Worm (Caenorhabditis elegans) whole organism, early embryonic: ENCODE measurements around the gene msp-50.

Experiments used
- ceh-36 ChIP-seq: sonication (generic microtip); optimal IDR thresholded peaks from 2 replicates; lab custom pipeline; 2016; ENCODE audit warnings: missing genetic modification characterization, inconsistent platforms, missing compliant biosample characterization
- hmg-4 ChIP-seq: fragments of 200-800 bp; sonication (Bioruptor generic); optimal IDR thresholded peaks from 2 replicates; lab custom pipeline; 2018; ENCODE audit warnings: mild to moderate bottlenecking, missing genetic modification characterization, missing compliant biosample characterization
- tbx-11 ChIP-seq: fragments of 200-800 bp; sonication (Bioruptor generic); IDR thresholded peaks from 2 replicates; pipeline ENCODE4 v1.3.6; 2022; ENCODE audit warnings: missing genetic modification characterization, missing compliant biosample characterization
- tbx-37 ChIP-seq: fragments of 200-800 bp; sonication (Bioruptor generic); conservative IDR thresholded peaks from 2 replicates; pipeline ENCODE4 v1.3.6; 2022; ENCODE audit warnings: missing genetic modification reagents, missing genetic modification characterization, missing compliant biosample characterization

DNA sequence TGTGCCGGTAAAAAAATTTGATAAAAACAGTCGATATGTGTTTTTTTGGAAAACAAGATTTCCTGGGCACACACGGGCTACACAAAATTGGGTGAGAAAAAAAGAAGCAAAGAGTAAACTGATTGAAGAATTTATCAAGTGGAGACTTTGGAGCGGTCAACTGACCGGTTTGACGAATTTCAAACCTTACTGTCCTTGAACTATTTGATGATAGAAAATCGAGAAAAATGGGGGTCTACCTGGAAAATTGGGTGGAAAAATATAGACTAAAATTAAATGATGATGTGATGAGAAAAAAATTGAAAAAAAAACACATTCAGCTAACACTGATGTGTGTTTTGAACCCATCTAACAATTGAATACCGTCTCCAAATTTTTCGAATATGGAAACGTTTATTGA lies 11.2 kb downstream of the msp-50 start, which contains the start of gene C34F11.8:
- TF ChIP-seq ceh-36 (tag; lab: Kevin White, UChicago) (no peak), tbx-37 (GFP tag; lab: Robert Waterston, UW) (no peak), tbx-11 (GFP tag; lab: Robert Waterston, UW) (no peak), hmg-4 (no peak)
